Fruit fly (Drosophila melanogaster) whole organism, adult: ENCODE measurements around the gene CSN6.

ENCODE experiments used
- CG14711 ChIP-seq: fragments of 200-800 bp; sonication (Bioruptor generic); optimal IDR thresholded peaks from 2 replicates; lab custom pipeline; 2018; ENCODE audit warnings: missing biosample characterization, mild to moderate bottlenecking, missing genetic modification characterization, moderate library complexity
- CG33017 ChIP-seq: fragments of 200-800 bp; sonication (Bioruptor generic); optimal IDR thresholded peaks from 2 replicates; lab custom pipeline; 2018; ENCODE audit warnings: missing biosample characterization, mild to moderate bottlenecking, missing genetic modification characterization, moderate library complexity
- Mnt ChIP-seq: fragments of 200-800 bp; sonication (Bioruptor generic); optimal IDR thresholded peaks from 2 replicates; lab custom pipeline; 2016; ENCODE audit warnings: missing biosample characterization, mild to moderate bottlenecking, missing genetic modification characterization
- kay ChIP-seq: fragments of 200-800 bp; sonication (Bioruptor generic); peaks from one replicate; lab custom pipeline; 2016; ENCODE audit warnings: missing biosample characterization, missing genetic modification characterization, borderline replicate concordance

DNA sequence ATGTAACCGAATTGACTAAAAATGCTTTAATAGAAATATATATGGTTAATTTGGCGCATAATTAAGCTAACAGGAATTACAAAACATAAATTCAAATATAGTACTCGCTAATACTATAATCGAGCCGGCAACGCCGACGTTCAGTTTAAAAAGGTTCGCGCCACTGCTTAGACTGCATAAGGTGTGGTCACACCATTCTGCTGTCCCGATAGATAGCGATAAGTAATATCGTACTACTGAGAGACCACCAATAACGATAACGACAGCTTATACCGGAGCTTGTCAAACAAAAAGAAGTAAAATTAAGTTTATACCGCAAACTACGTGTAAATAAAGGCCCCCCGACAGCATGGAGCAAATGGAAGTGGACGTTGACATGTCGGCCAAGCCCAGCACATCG, at the start of gene CSN6:
- TF ChIP-seq CG33017 (tag; lab: Kevin White, UChicago) = no peak
- TF ChIP-seq CG14711 (tag; lab: Kevin White, UChicago) = no peak
- TF ChIP-seq Mnt (GFP tag; lab: Kevin White, UChicago) = peak; percentile 57
- TF ChIP-seq kay (GFP tag; lab: Kevin White, UChicago) = no peak
